Worm (Caenorhabditis elegans) whole organism, L4 larva: ENCODE measurements around the gene H17B01.5.
A peak's percentile ranks its signal among the peaks of the same experiment; 100 is the strongest.

ENCODE experiments used
- F10B5.3 ChIP-seq: sonication (generic microtip); optimal IDR thresholded peaks from 2 replicates; lab custom pipeline; 2016; ENCODE audit warnings: mild to moderate bottlenecking, missing genetic modification characterization, missing compliant biosample characterization
- F49E8.2 ChIP-seq: sonication (generic microtip); optimal IDR thresholded peaks from 2 replicates; lab custom pipeline; 2016; ENCODE audit warnings: missing compliant biosample characterization, mild to moderate bottlenecking, missing genetic modification characterization, borderline replicate concordance
- R02D3.7 ChIP-seq: fragments of 150-350 bp; sonication (generic microtip); optimal IDR thresholded peaks from 3 replicates; lab custom pipeline; 2014; ENCODE audit warnings: missing biosample characterization, missing genetic modification characterization
- T20F7.1 ChIP-seq: fragments of 200-800 bp; sonication (Bioruptor generic); optimal IDR thresholded peaks from 2 replicates; lab custom pipeline; 2018; ENCODE audit warnings: mild to moderate bottlenecking, missing genetic modification characterization, missing compliant biosample characterization
- Y105C5A.15 ChIP-seq: fragments of 200-800 bp; sonication (Bioruptor generic); IDR thresholded peaks from 2 replicates; pipeline ENCODE4 v1.3.6; 2022; ENCODE audit warnings: missing genetic modification characterization, missing compliant biosample characterization
- Y48G9A.11 ChIP-seq: fragments of 200-800 bp; sonication (Bioruptor generic); IDR thresholded peaks from 2 replicates; pipeline ENCODE4 v1.3.6; 2022; ENCODE audit warnings: missing genetic modification reagents, missing genetic modification characterization, missing compliant biosample characterization
- Y75B8A.6 ChIP-seq: fragments of 200-800 bp; sonication (Bioruptor generic); IDR thresholded peaks from 2 replicates; pipeline ENCODE4 v1.3.6; 2022; ENCODE audit warnings: missing genetic modification reagents, missing genetic modification characterization, missing compliant biosample characterization
- ZK337.2 ChIP-seq: fragments of 200-800 bp; sonication (Bioruptor generic); IDR thresholded peaks from 2 replicates; pipeline ENCODE4 v1.3.6; 2022; ENCODE audit warnings: missing genetic modification reagents, missing genetic modification characterization, missing compliant biosample characterization
- aha-1 ChIP-seq: fragments of 150-350 bp; peaks from one replicate; lab custom pipeline; 2014; ENCODE audit warnings: missing biosample characterization, missing genetic modification characterization
- ceh-82 ChIP-seq: sonication (generic microtip); optimal IDR thresholded peaks from 2 replicates; lab custom pipeline; 2017; ENCODE audit warnings: missing biosample characterization, missing genetic modification characterization
- daf-8 ChIP-seq: fragments of 200-800 bp; sonication (Bioruptor generic); IDR thresholded peaks from 2 replicates; pipeline ENCODE4 v1.3.6; 2022; ENCODE audit warnings: missing genetic modification characterization, missing compliant biosample characterization
- dpl-1 ChIP-seq: fragments of 150-350 bp; optimal IDR thresholded peaks from 2 replicates; lab custom pipeline; 2014; ENCODE audit warnings: missing biosample characterization, missing genetic modification reagents, missing genetic modification characterization
- hif-1 ChIP-seq, 2 experiments: sonication (generic microtip); optimal IDR thresholded peaks; 2 replicates each; lab custom pipeline; 2016 to 2017; ENCODE audit warnings: missing compliant biosample characterization in 2 of 2, missing genetic modification characterization in 2 of 2, missing genetic modification reagents in 2 of 2, missing genotype in 2 of 2, mild to moderate bottlenecking in 1 of 2
- lin-13 ChIP-seq: fragments of 150-350 bp; optimal IDR thresholded peaks from 2 replicates; lab custom pipeline; 2014; ENCODE audit warnings: missing biosample characterization, missing genetic modification reagents, missing genetic modification characterization
- lin-15B ChIP-seq: fragments of 150-350 bp; sonication (generic microtip); optimal IDR thresholded peaks from 3 replicates; lab custom pipeline; 2014; ENCODE audit warnings: missing biosample characterization, missing genetic modification characterization
- lin-38 ChIP-seq: fragments of 200-800 bp; sonication (Bioruptor generic); IDR thresholded peaks from 2 replicates; pipeline ENCODE4 v1.3.6; 2022; ENCODE audit warnings: missing genetic modification reagents, missing genetic modification characterization, missing compliant biosample characterization
- nhr-111 ChIP-seq: fragments of 200-800 bp; sonication (Bioruptor generic); optimal IDR thresholded peaks from 2 replicates; lab custom pipeline; 2018; ENCODE audit warnings: mild to moderate bottlenecking, missing genetic modification characterization, missing compliant biosample characterization
- nhr-28 ChIP-seq: fragments of 150-350 bp; optimal IDR thresholded peaks from 2 replicates; lab custom pipeline; 2014; ENCODE audit warnings: missing biosample characterization, missing genetic modification characterization
- nhr-41 ChIP-seq: fragments of 200-800 bp; sonication (Bioruptor generic); IDR thresholded peaks from 2 replicates; pipeline ENCODE4 v1.3.6; 2022; ENCODE audit warnings: missing genetic modification reagents, missing genetic modification characterization, missing compliant biosample characterization
- nhr-77 ChIP-seq: fragments of 150-350 bp; optimal IDR thresholded peaks from 2 replicates; lab custom pipeline; 2014; ENCODE audit warnings: missing biosample characterization, missing genetic modification characterization
- saeg-2 ChIP-seq: fragments of 200-800 bp; sonication (Bioruptor generic); IDR thresholded peaks from 2 replicates; pipeline ENCODE4 v1.3.6; 2022; ENCODE audit warnings: missing genetic modification reagents, missing genetic modification characterization, missing compliant biosample characterization
- tag-97 ChIP-seq: fragments of 200-800 bp; sonication (Bioruptor generic); IDR thresholded peaks from 2 replicates; pipeline ENCODE4 v1.3.6; 2022; ENCODE audit warnings: missing genetic modification characterization, missing compliant biosample characterization
- unc-130 ChIP-seq: sonication (generic microtip); optimal IDR thresholded peaks from 2 replicates; lab custom pipeline; 2016; ENCODE audit warnings: missing genetic modification reagents, missing genetic modification characterization, missing compliant biosample characterization
- unc-39 ChIP-seq: sonication (generic microtip); optimal IDR thresholded peaks from 2 replicates; lab custom pipeline; 2017; ENCODE audit warnings: missing biosample characterization, missing genetic modification characterization
- unc-62 ChIP-seq, 3 experiments: fragments of 150-350 bp in 1 of 3; sonication (generic microtip); optimal IDR thresholded peaks in 2 of 3; peaks in 1 of 3; 1 replicate in 1 of 3; 2 replicates in 2 of 3; lab custom pipeline; 2014 to 2017; ENCODE audit warnings: missing biosample characterization in 3 of 3, missing genetic modification characterization in 3 of 3, missing genetic modification reagents in 3 of 3, missing genotype in 1 of 3
- vab-7 ChIP-seq: fragments of 200-800 bp; sonication (Bioruptor generic); IDR thresholded peaks from 2 replicates; pipeline ENCODE4 v1.3.6; 2022; ENCODE audit warnings: missing genetic modification reagents, missing genetic modification characterization, missing compliant biosample characterization
- zag-1 ChIP-seq: fragments of 150-350 bp; optimal IDR thresholded peaks from 2 replicates; lab custom pipeline; 2014; ENCODE audit warnings: missing biosample characterization, missing genetic modification characterization

The H17B01.5 gene

ce11 chrII:1438336-1438589 lies 35.1 kb downstream of the H17B01.5 start, which contains the start of gene Y51H7C.3:
Y51H7C.3 (plus strand) TSS chrII:1438490.
- no peak for TF ChIP-seq F49E8.2 (tag; lab: Kevin White, UChicago)
- no peak for TF ChIP-seq unc-39 (tag; lab: Kevin White, UChicago)
- TF ChIP-seq unc-62 (GFP tag; optimal IDR thresholded peaks at IDR 0.05 in 1 of 2; lab: Kevin White, UChicago), result no peak
- TF ChIP-seq unc-62 (tag; optimal IDR thresholded peaks at IDR 0.05; lab: Kevin White, UChicago), result no peak
- no peak for TF ChIP-seq lin-15B
- no peak for TF ChIP-seq vab-7 (GFP tag; lab: Robert Waterston, UW)
- no peak for TF ChIP-seq F10B5.3
- TF ChIP-seq ZK337.2 (GFP tag; lab: Robert Waterston, UW), result no peak

ce11 chrII:1437449-1438335 lies 35.7 kb downstream of the H17B01.5 start, which contains the start of gene nol-6:
nol-6 (minus strand) TSS chrII:1437499.
- TF ChIP-seq R02D3.7 (peak; percentile 75), nhr-111 (GFP tag; lab: Kevin White, UChicago) (no peak), T20F7.1 (peak; percentile 95), lin-13 (GFP tag; lab: Kevin White, UChicago) (no peak), nhr-28 (tag; lab: Kevin White, UChicago) (peak; percentile 38), dpl-1 (peak; percentile 82), Y48G9A.11 (peak; percentile 95), zag-1 (tag; lab: Kevin White, UChicago) (no peak), nhr-41 (no peak), unc-130 (GFP tag; lab: Kevin White, UChicago) (no peak)

ce11 chrII:1436715-1437114 lies 36.7 kb downstream of the H17B01.5 start:
- TF ChIP-seq F49E8.2 (tag; lab: Kevin White, UChicago) (no peak), dpl-1 (no peak), Y75B8A.6 (GFP tag; lab: Robert Waterston, UW) (no peak), aha-1 (tag; lab: Kevin White, UChicago) (peak; percentile 96)

ce11 chrII:1423660-1424059 lies 49.7 kb downstream of the H17B01.5 start, which contains the start of gene Y51H7C.10:
Y51H7C.10 (minus strand) TSS chrII:1423760.
- TF ChIP-seq nhr-111 (GFP tag; lab: Kevin White, UChicago) (no peak), Y105C5A.15 (GFP tag; lab: Robert Waterston, UW) (no peak), hif-1 (tag; optimal IDR thresholded peaks at IDR 0.05; lab: Kevin White, UChicago) (no peak), nhr-77 (tag; lab: Kevin White, UChicago) (no peak), daf-8 (GFP tag; lab: Robert Waterston, UW) (no peak), tag-97 (GFP tag; lab: Robert Waterston, UW) (no peak), lin-38 (GFP tag; lab: Robert Waterston, UW) (no peak), saeg-2 (GFP tag; lab: Robert Waterston, UW) (no peak), ceh-82 (tag; lab: Kevin White, UChicago) (no peak)
- TF ChIP-seq, all 104 proteins: peak for 0
